Worm (Caenorhabditis elegans) whole organism, L3 larva: ENCODE measurements around the gene F55F3.4.

ENCODE experiments used
- R02D3.7 ChIP-seq: fragments of 150-350 bp; optimal IDR thresholded peaks from 2 replicates; lab custom pipeline; 2014; ENCODE audit warnings: missing biosample characterization, missing genetic modification characterization
- ama-1 ChIP-seq: fragments of 150-350 bp; optimal IDR thresholded peaks from 2 replicates; lab custom pipeline; 2018
- ceh-16 ChIP-seq: sonication (generic microtip); optimal IDR thresholded peaks from 2 replicates; lab custom pipeline; 2017; ENCODE audit warnings: missing biosample characterization, missing genetic modification characterization
- ceh-28 ChIP-seq: fragments of 150-350 bp; optimal IDR thresholded peaks from 2 replicates; lab custom pipeline; 2014; ENCODE audit warnings: missing biosample characterization, missing genetic modification reagents, missing genetic modification characterization
- ceh-82 ChIP-seq: fragments of 150-350 bp; optimal IDR thresholded peaks from 2 replicates; lab custom pipeline; 2014; ENCODE audit warnings: missing biosample characterization, missing genetic modification characterization
- daf-12 ChIP-seq: fragments of 150-350 bp; optimal IDR thresholded peaks from 2 replicates; lab custom pipeline; 2014; ENCODE audit warnings: missing biosample characterization, missing genetic modification reagents, missing genetic modification characterization
- egl-27 ChIP-seq: sonication (generic microtip); optimal IDR thresholded peaks from 4 replicates; lab custom pipeline; 2017; ENCODE audit warnings: missing biosample characterization, missing genetic modification reagents, missing genetic modification characterization
- egl-5 ChIP-seq: fragments of 150-350 bp; optimal IDR thresholded peaks from 2 replicates; lab custom pipeline; 2017; ENCODE audit warnings: missing biosample characterization, missing genetic modification reagents, missing genetic modification characterization, inconsistent platforms
- fkh-2 ChIP-seq: fragments of 150-350 bp; optimal IDR thresholded peaks from 2 replicates; lab custom pipeline; 2014; ENCODE audit warnings: missing biosample characterization, missing genetic modification reagents, missing genetic modification characterization
- hmg-11 ChIP-seq: sonication (generic microtip); optimal IDR thresholded peaks from 2 replicates; lab custom pipeline; 2016; ENCODE audit warnings: missing genetic modification characterization, missing compliant biosample characterization
- lin-15B ChIP-seq: fragments of 150-350 bp; optimal IDR thresholded peaks from 2 replicates; lab custom pipeline; 2014; ENCODE audit warnings: missing biosample characterization, missing genetic modification characterization
- mml-1 ChIP-seq: fragments of 150-350 bp; sonication (generic microtip); optimal IDR thresholded peaks from 3 replicates; lab custom pipeline; 2014; ENCODE audit warnings: missing biosample characterization, missing genetic modification characterization
- nhr-23 ChIP-seq: fragments of 150-350 bp; optimal IDR thresholded peaks from 2 replicates; lab custom pipeline; 2014; ENCODE audit warnings: missing biosample characterization, missing genetic modification reagents, missing genetic modification characterization
- nhr-28 ChIP-seq: fragments of 150-350 bp; optimal IDR thresholded peaks from 2 replicates; lab custom pipeline; 2014; ENCODE audit warnings: missing biosample characterization, missing genetic modification characterization
- nhr-43 ChIP-seq: sonication (generic microtip); optimal IDR thresholded peaks from 2 replicates; lab custom pipeline; 2016; ENCODE audit warnings: mild to moderate bottlenecking, missing genetic modification characterization, missing compliant biosample characterization; ENCODE audit not compliant: poor library complexity, severe bottlenecking
- nhr-67 ChIP-seq: fragments of 150-350 bp; optimal IDR thresholded peaks from 2 replicates; lab custom pipeline; 2014; ENCODE audit warnings: missing biosample characterization, missing genetic modification characterization
- tbx-2 ChIP-seq: sonication (generic microtip); optimal IDR thresholded peaks from 2 replicates; lab custom pipeline; 2016; ENCODE audit warnings: mild to moderate bottlenecking, missing genetic modification characterization, missing compliant biosample characterization
- unc-39 ChIP-seq: sonication (generic microtip); optimal IDR thresholded peaks from 4 replicates; lab custom pipeline; 2017; ENCODE audit warnings: missing biosample characterization, missing genetic modification characterization
- zag-1 ChIP-seq: fragments of 150-350 bp; optimal IDR thresholded peaks from 2 replicates; lab custom pipeline; 2014; ENCODE audit warnings: missing biosample characterization, missing genetic modification characterization

The F55F3.4 gene

DNA sequence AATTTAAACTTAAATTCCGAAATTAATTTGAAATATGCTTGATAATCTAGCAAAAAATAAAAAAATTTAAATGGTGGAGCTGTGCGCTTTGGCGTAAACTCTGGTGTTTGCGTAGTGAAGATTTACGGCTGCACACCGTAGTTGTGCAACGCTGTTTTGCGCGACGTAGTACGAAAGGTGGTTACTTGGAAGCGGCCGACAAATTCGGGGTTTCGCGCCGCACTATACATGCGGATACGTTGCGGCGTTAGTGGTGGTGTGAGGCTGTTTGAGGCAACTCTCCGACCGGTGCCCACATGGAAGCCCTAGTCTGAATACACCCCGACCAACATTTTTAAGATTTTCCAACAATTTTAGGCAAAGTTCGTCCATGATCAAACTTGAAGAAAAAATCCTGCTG, 48.1 kb downstream of the F55F3.4 start:
- TF ChIP-seq hmg-11 (tag; lab: Kevin White, UChicago) = no peak
- no peak for TF ChIP-seq ceh-82 (tag; lab: Kevin White, UChicago)
- TF ChIP-seq mml-1 (tag; lab: Kevin White, UChicago) = no peak

DNA sequence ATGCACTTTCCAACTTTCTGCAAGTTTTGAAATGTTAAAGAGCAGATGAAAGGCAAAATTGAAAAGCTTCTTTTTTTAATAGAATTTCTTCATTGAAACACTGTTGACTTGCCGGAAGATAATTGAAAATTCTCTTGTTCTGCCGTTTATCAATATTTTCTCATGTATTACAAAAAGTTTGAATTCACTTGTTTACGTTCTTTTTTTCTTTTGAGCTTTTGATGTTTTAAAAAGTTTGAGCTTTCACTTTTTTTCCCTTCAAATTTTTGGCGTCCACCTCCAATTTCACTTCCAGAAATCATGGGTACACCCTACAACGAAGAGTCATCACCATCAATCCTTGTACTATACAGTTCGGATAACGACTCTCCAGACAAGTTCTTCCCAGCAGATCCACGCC, 48.8 kb downstream of the F55F3.4 start, which contains the start of gene F19D8.2:
Gene F19D8.2 (plus strand): TSS at position 301 of the 400 bp plus-strand sequence.
- TF ChIP-seq fkh-2 (no peak), nhr-67 (no peak), R02D3.7 (tag; lab: Kevin White, UChicago) (no peak), ceh-82 (tag; lab: Kevin White, UChicago) (no peak), nhr-23 (tag; lab: Kevin White, UChicago) (no peak), tbx-2 (tag; lab: Kevin White, UChicago) (no peak), unc-39 (tag; lab: Kevin White, UChicago) (no peak), ama-1 (lab: Kevin White, UChicago) (no peak), zag-1 (no peak), egl-27 (tag; lab: Kevin White, UChicago) (no peak), lin-15B (no peak), egl-5 (no peak), mml-1 (tag; lab: Kevin White, UChicago) (no peak), ceh-16 (tag; lab: Kevin White, UChicago) (no peak)

DNA sequence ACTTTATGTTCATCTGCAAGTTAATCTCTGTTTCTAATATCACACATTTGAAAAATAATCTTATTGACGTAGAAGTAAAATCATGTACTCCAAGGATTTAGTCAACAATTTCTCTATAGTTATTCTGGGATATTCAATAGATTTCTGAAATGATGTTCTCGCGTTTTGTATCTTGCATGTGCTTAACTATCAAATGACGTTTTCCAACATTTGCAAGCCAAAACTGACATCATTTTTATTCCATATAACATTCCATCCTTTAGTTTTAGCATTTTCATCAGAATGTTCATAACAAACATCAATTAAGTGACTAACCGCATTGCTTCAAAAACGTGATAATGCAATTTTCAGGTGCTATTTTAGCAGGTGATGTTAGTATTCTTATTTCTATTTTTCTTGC, 52.7 kb downstream of the F55F3.4 start:
- TF ChIP-seq nhr-28 (tag; lab: Kevin White, UChicago) = no peak
- no peak for TF ChIP-seq ama-1 (lab: Kevin White, UChicago)
- TF ChIP-seq egl-27 (tag; lab: Kevin White, UChicago) = no peak
- no peak for TF ChIP-seq daf-12
- no peak for TF ChIP-seq nhr-43 (tag; lab: Kevin White, UChicago)
- no peak for TF ChIP-seq egl-5
- TF ChIP-seq mml-1 (tag; lab: Kevin White, UChicago) = no peak
- TF ChIP-seq ceh-28 (tag; lab: Kevin White, UChicago) = no peak
